Fruit fly (Drosophila melanogaster): Measurements from ENCODE around the gene CG14073.

The CG14073 gene

dm6 chr3L:18768788-18769707 lies 51.4 kb downstream of the CG14073 start (continued):
- TF ChIP-seq CG7963 (GFP tag; IDR thresholded peaks at IDR 0.05; ENCODE audit: partially characterized antibody): no peak
- TF ChIP-seq klu (GFP tag; IDR thresholded peaks at IDR 0.05): 0 out of 2 replicates have a peak, but pooled peaks have one; percentile 35
- peak; percentile 40; the same call in 1 of the 2 replicates for TF ChIP-seq vvl (GFP tag; IDR thresholded peaks at IDR 0.05)
- TF ChIP-seq psq (GFP tag; optimal IDR thresholded peaks at IDR 0.05): peak; percentile 29
- TF ChIP-seq CG34422 (GFP tag; IDR thresholded peaks at IDR 0.05): 0 out of 3 replicates have a peak, but pooled peaks have one; percentile 54
- no peak for TF ChIP-seq Kr (GFP tag; optimal IDR thresholded peaks at IDR 0.05)
- TF ChIP-seq CG1647 (GFP tag; optimal IDR thresholded peaks at IDR 0.05): no peak
- TF ChIP-seq al (GFP tag; IDR thresholded peaks at IDR 0.05): peak; percentile 35; the same call in 1 of the 2 replicates
- peak; percentile 73 for TF ChIP-seq odd (GFP tag; optimal IDR thresholded peaks at IDR 0.05)
- no peak for TF ChIP-seq CG4730 (GFP tag; IDR thresholded peaks at IDR 0.05)
- TF ChIP-seq CG10565 (GFP tag; optimal IDR thresholded peaks at IDR 0.05): no peak
- TF ChIP-seq Rx (GFP tag; IDR thresholded peaks at IDR 0.05): peak; percentile 42; the same call in 1 of the 2 replicates
- TF ChIP-seq tgo (GFP tag; IDR thresholded peaks at IDR 0.05): peak; percentile 86
- peak; percentile 53 for TF ChIP-seq CG17829 (tag; optimal IDR thresholded peaks at IDR 0.05)
- peak; percentile 44 for TF ChIP-seq sug (tag; optimal IDR thresholded peaks at IDR 0.05)
- peak; percentile 53; the same call in 2 of the 3 replicates for TF ChIP-seq CG7357 (GFP tag; IDR thresholded peaks at IDR 0.05)
- TF ChIP-seq mirr (GFP tag; optimal IDR thresholded peaks at IDR 0.05): no peak
- TF ChIP-seq CG34376 (GFP tag; optimal IDR thresholded peaks at IDR 0.05): peak; percentile 27
- TF ChIP-seq NC2α (GFP tag; optimal IDR thresholded peaks at IDR 0.05): peak; percentile 24
- TF ChIP-seq abd-A (tag; optimal IDR thresholded peaks at IDR 0.05): no peak
- peak; percentile 90 for TF ChIP-seq CG11504 (tag; optimal IDR thresholded peaks at IDR 0.05)
- TF ChIP-seq NFAT (GFP tag; IDR thresholded peaks at IDR 0.05): peak; percentile 8; the same call in 1 of the 2 replicates
- no peak for TF ChIP-seq Scr (GFP tag; IDR thresholded peaks at IDR 0.05; ENCODE audit: partially characterized antibody)
- TF ChIP-seq ap (GFP tag; IDR thresholded peaks at IDR 0.05): peak; percentile 74
- TF ChIP-seq Pdp1 (GFP tag; optimal IDR thresholded peaks at IDR 0.05): peak; percentile 34 to 54
- TF ChIP-seq seq (GFP tag; IDR thresholded peaks at IDR 0.05): peak; percentile 84
- TF ChIP-seq CG6854 (GFP tag; optimal IDR thresholded peaks at IDR 0.05): peak; percentile 57
- TF ChIP-seq CG4424 (GFP tag; optimal IDR thresholded peaks at IDR 0.05): peak; percentile 65
- TF ChIP-seq CG16815 (GFP tag; optimal IDR thresholded peaks at IDR 0.05): no peak
- 0 out of 3 replicates have a peak, but pooled peaks have one; percentile 45 for TF ChIP-seq CG11456 (GFP tag; IDR thresholded peaks at IDR 0.05)
- peak; percentile 46 for TF ChIP-seq gcm (GFP tag; optimal IDR thresholded peaks at IDR 0.05)
- TF ChIP-seq Dad (GFP tag; optimal IDR thresholded peaks at IDR 0.05): no peak
- TF ChIP-seq Hr39 (optimal IDR thresholded peaks at IDR 0.05): no peak
- peak in 1 of 2 experiments; percentile 48 for TF ChIP-seq Hr78 (GFP tag; optimal IDR thresholded peaks at IDR 0.05)
- TF ChIP-seq Ptx1 (GFP tag; IDR thresholded peaks at IDR 0.05): peak; percentile 85
- peak; percentile 50; the same call in 1 of the 3 replicates for TF ChIP-seq Optix (GFP tag; IDR thresholded peaks at IDR 0.05)
- no peak for TF ChIP-seq MESR4 (GFP tag; optimal IDR thresholded peaks at IDR 0.05)
- no peak for TF ChIP-seq nerfin-2 (GFP tag; IDR thresholded peaks at IDR 0.05; ENCODE audit: partially characterized antibody)
- peak; percentile 67 for TF ChIP-seq CG12104 (GFP tag; optimal IDR thresholded peaks at IDR 0.05)
- 0 out of 2 replicates have a peak, but pooled peaks have one; percentile 34 for TF ChIP-seq CG17612 (GFP tag; IDR thresholded peaks at IDR 0.05)
- TF ChIP-seq unpg (GFP tag; optimal IDR thresholded peaks at IDR 0.05): peak; percentile 72
- TF ChIP-seq MBD-R2 (GFP tag; IDR thresholded peaks at IDR 0.05): no peak
- TF ChIP-seq CG18599 (GFP tag; optimal IDR thresholded peaks at IDR 0.05): peak; percentile 62
- TF ChIP-seq tna (GFP tag; IDR thresholded peaks at IDR 0.05; ENCODE audit: partially characterized antibody): no peak
- no peak for TF ChIP-seq CG6683 (GFP tag; optimal IDR thresholded peaks at IDR 0.05)
- no peak for TF ChIP-seq CG6654 (GFP tag; optimal IDR thresholded peaks at IDR 0.05)
- peak; percentile 78 for TF ChIP-seq CG31441 (GFP tag; IDR thresholded peaks at IDR 0.05)
- peak; percentile 29 for TF ChIP-seq CG10274 (GFP tag; optimal IDR thresholded peaks at IDR 0.05)

All from whole organism, embryonic.